Worm (Caenorhabditis elegans) whole organism, young adult: ENCODE measurements around the gene gln-6.

Experiments used
- B0336.3 ChIP-seq: fragments of 200-800 bp; sonication (Bioruptor generic); IDR thresholded peaks from 2 replicates; pipeline ENCODE4 v1.3.6; 2022; ENCODE audit warnings: missing genetic modification characterization, missing compliant biosample characterization
- C06A6.2 ChIP-seq: fragments of 200-800 bp; sonication (Bioruptor generic); conservative IDR thresholded peaks from 2 replicates; pipeline ENCODE4 v1.3.6; 2022; ENCODE audit warnings: missing genetic modification characterization, missing compliant biosample characterization
- F52B5.7 ChIP-seq: sonication (generic microtip); optimal IDR thresholded peaks from 2 replicates; lab custom pipeline; 2016; ENCODE audit warnings: mild to moderate bottlenecking, missing genetic modification characterization, missing compliant biosample characterization
- F57A8.1 ChIP-seq: fragments of 200-800 bp; sonication (Bioruptor generic); optimal IDR thresholded peaks from 2 replicates; lab custom pipeline; 2018; ENCODE audit warnings: mild to moderate bottlenecking, missing genetic modification characterization, moderate library complexity, missing compliant biosample characterization
- K11D2.4 ChIP-seq: fragments of 200-800 bp; sonication (Bioruptor generic); IDR thresholded peaks from 2 replicates; pipeline ENCODE4 v1.3.6; 2022; ENCODE audit warnings: missing genetic modification reagents, missing genetic modification characterization, missing compliant biosample characterization
- Y67H2A.10 ChIP-seq: fragments of 200-800 bp; sonication (Bioruptor generic); conservative IDR thresholded peaks from 2 replicates; pipeline ENCODE4 v1.3.6; 2022; ENCODE audit warnings: missing genetic modification reagents, missing genetic modification characterization, missing compliant biosample characterization
- Y79H2A.3 ChIP-seq: fragments of 200-800 bp; sonication (Bioruptor generic); conservative IDR thresholded peaks from 2 replicates; pipeline ENCODE4 v1.3.6; 2022; ENCODE audit warnings: missing genetic modification reagents, missing genetic modification characterization, missing compliant biosample characterization
- ZK185.1 ChIP-seq: sonication (generic microtip); optimal IDR thresholded peaks from 2 replicates; lab custom pipeline; 2016; ENCODE audit warnings: mild to moderate bottlenecking, missing genetic modification characterization, missing compliant biosample characterization; ENCODE audit not compliant: poor library complexity, severe bottlenecking
- aptf-2 ChIP-seq: fragments of 200-800 bp; sonication (Bioruptor generic); conservative IDR thresholded peaks from 2 replicates; pipeline ENCODE4 v1.3.6; 2022; ENCODE audit warnings: missing genetic modification reagents, missing genetic modification characterization, missing compliant biosample characterization
- aptf-3 ChIP-seq: fragments of 200-800 bp; sonication (Bioruptor generic); IDR thresholded peaks from 2 replicates; pipeline ENCODE4 v1.3.6; 2022; ENCODE audit warnings: missing genetic modification characterization, missing compliant biosample characterization
- athp-1 ChIP-seq: sonication (generic microtip); optimal IDR thresholded peaks from 2 replicates; lab custom pipeline; 2017; ENCODE audit warnings: mild to moderate bottlenecking, missing genetic modification characterization, missing compliant biosample characterization
- attf-3 ChIP-seq: fragments of 200-800 bp; sonication (Bioruptor generic); conservative IDR thresholded peaks from 2 replicates; pipeline ENCODE4 v1.3.6; 2022; ENCODE audit warnings: missing genetic modification reagents, missing genetic modification characterization, missing compliant biosample characterization
- bed-1 ChIP-seq: fragments of 200-800 bp; sonication (Bioruptor generic); IDR thresholded peaks from 2 replicates; pipeline ENCODE4 v1.3.6; 2022; ENCODE audit warnings: missing genetic modification reagents, missing genetic modification characterization, missing compliant biosample characterization
- ccch-3 ChIP-seq: fragments of 200-800 bp; sonication (Bioruptor generic); optimal IDR thresholded peaks from 2 replicates; lab custom pipeline; 2018; ENCODE audit warnings: mild to moderate bottlenecking, missing genetic modification characterization, missing compliant biosample characterization
- cebp-2 ChIP-seq: fragments of 200-800 bp; sonication (Bioruptor generic); IDR thresholded peaks from 2 replicates; pipeline ENCODE4 v1.3.6; 2022; ENCODE audit warnings: missing genetic modification characterization, missing compliant biosample characterization
- ceh-27 ChIP-seq: fragments of 200-800 bp; sonication (Bioruptor generic); optimal IDR thresholded peaks from 2 replicates; lab custom pipeline; 2018; ENCODE audit warnings: mild to moderate bottlenecking, missing genetic modification characterization, moderate library complexity, missing compliant biosample characterization
- ceh-58 ChIP-seq: fragments of 200-800 bp; sonication (Bioruptor generic); IDR thresholded peaks from 2 replicates; pipeline ENCODE4 v1.3.6; 2022; ENCODE audit warnings: missing genetic modification characterization, missing compliant biosample characterization
- dpff-1 ChIP-seq: sonication (generic microtip); optimal IDR thresholded peaks from 2 replicates; lab custom pipeline; 2017; ENCODE audit warnings: mild to moderate bottlenecking, missing genetic modification characterization, missing compliant biosample characterization
- egl-18 ChIP-seq: fragments of 200-800 bp; sonication (Bioruptor generic); IDR thresholded peaks from 2 replicates; pipeline ENCODE4 v1.3.6; 2022; ENCODE audit warnings: missing genetic modification reagents, missing genetic modification characterization, missing compliant biosample characterization
- egl-44 ChIP-seq: fragments of 200-800 bp; sonication (Bioruptor generic); IDR thresholded peaks from 2 replicates; pipeline ENCODE4 v1.3.6; 2022; ENCODE audit warnings: missing genetic modification reagents, missing genetic modification characterization, missing compliant biosample characterization
- egrh-3 ChIP-seq: fragments of 200-800 bp; sonication (Bioruptor generic); IDR thresholded peaks from 2 replicates; pipeline ENCODE4 v1.3.6; 2022; ENCODE audit warnings: missing genetic modification reagents, missing genetic modification characterization, missing compliant biosample characterization
- fkh-3 ChIP-seq: sonication (generic microtip); optimal IDR thresholded peaks from 2 replicates; lab custom pipeline; 2016; ENCODE audit warnings: mild to moderate bottlenecking, missing genetic modification characterization, missing compliant biosample characterization
- gei-17 ChIP-seq: fragments of 200-800 bp; sonication (Bioruptor generic); optimal IDR thresholded peaks from 2 replicates; lab custom pipeline; 2018; ENCODE audit warnings: mild to moderate bottlenecking, missing genetic modification characterization, missing compliant biosample characterization
- lag-1 ChIP-seq: fragments of 200-800 bp; sonication (Bioruptor generic); IDR thresholded peaks from 2 replicates; pipeline ENCODE4 v1.3.6; 2022; ENCODE audit warnings: missing genetic modification reagents, missing genetic modification characterization, missing compliant biosample characterization
- lin-26 ChIP-seq: fragments of 200-800 bp; sonication (Bioruptor generic); IDR thresholded peaks from 2 replicates; pipeline ENCODE4 v1.3.6; 2022; ENCODE audit warnings: missing genetic modification reagents, missing genetic modification characterization, missing compliant biosample characterization
- lin-40 ChIP-seq: sonication (generic microtip); optimal IDR thresholded peaks from 2 replicates; lab custom pipeline; 2016; ENCODE audit warnings: missing genetic modification characterization, mild to moderate bottlenecking, missing compliant biosample characterization, missing genotype, missing genetic modification reagents
- madf-6 ChIP-seq: fragments of 200-800 bp; sonication (Bioruptor generic); IDR thresholded peaks from 2 replicates; pipeline ENCODE4 v1.3.6; 2022; ENCODE audit warnings: missing genetic modification reagents, missing genetic modification characterization, missing compliant biosample characterization
- madf-8 ChIP-seq: fragments of 200-800 bp; sonication (Bioruptor generic); conservative IDR thresholded peaks from 2 replicates; pipeline ENCODE4 v1.3.6; 2022; ENCODE audit warnings: missing genetic modification reagents, missing genetic modification characterization, missing compliant biosample characterization
- mes-4 ChIP-seq: sonication (generic microtip); optimal IDR thresholded peaks from 2 replicates; lab custom pipeline; 2016; ENCODE audit warnings: missing genotype, missing genetic modification characterization, missing compliant biosample characterization
- nfyb-1 ChIP-seq: fragments of 200-800 bp; sonication (Bioruptor generic); IDR thresholded peaks from 2 replicates; pipeline ENCODE4 v1.3.6; 2022; ENCODE audit warnings: missing genetic modification reagents, missing genetic modification characterization, missing compliant biosample characterization
- nhr-179 ChIP-seq: sonication (generic microtip); optimal IDR thresholded peaks from 2 replicates; lab custom pipeline; 2016; ENCODE audit warnings: mild to moderate bottlenecking, missing genetic modification characterization, missing compliant biosample characterization
- nhr-27 ChIP-seq: fragments of 200-800 bp; sonication (Bioruptor generic); optimal IDR thresholded peaks from 2 replicates; lab custom pipeline; 2018; ENCODE audit warnings: mild to moderate bottlenecking, missing genetic modification characterization, moderate library complexity, missing compliant biosample characterization
- nhr-80 ChIP-seq: sonication (generic microtip); optimal IDR thresholded peaks from 2 replicates; lab custom pipeline; 2016; ENCODE audit warnings: missing genetic modification characterization, missing compliant biosample characterization
- pbrm-1 ChIP-seq: fragments of 200-800 bp; sonication (Bioruptor generic); IDR thresholded peaks from 2 replicates; pipeline ENCODE4 v1.3.6; 2022; ENCODE audit warnings: missing genetic modification reagents, missing genetic modification characterization, missing compliant biosample characterization
- pha-4 ChIP-seq: fragments of 150-350 bp; sonication (generic microtip); optimal IDR thresholded peaks from 2 replicates; lab custom pipeline; 2014; ENCODE audit warnings: missing biosample characterization, missing genetic modification reagents, missing genetic modification characterization
- rcor-1 ChIP-seq: fragments of 200-800 bp; sonication (Bioruptor generic); IDR thresholded peaks from 2 replicates; pipeline ENCODE4 v1.3.6; 2022; ENCODE audit warnings: missing genetic modification reagents, missing genetic modification characterization, missing compliant biosample characterization
- repo-1 ChIP-seq: sonication (generic microtip); optimal IDR thresholded peaks from 2 replicates; lab custom pipeline; 2017; ENCODE audit warnings: mild to moderate bottlenecking, missing genetic modification characterization, missing compliant biosample characterization
- snpc-1.1 ChIP-seq: sonication (generic microtip); optimal IDR thresholded peaks from 2 replicates; lab custom pipeline; 2017; ENCODE audit warnings: missing genetic modification characterization, mild to moderate bottlenecking, missing compliant biosample characterization, antibody characterized with exemption, moderate library complexity, missing genotype, missing genetic modification reagents; ENCODE audit not compliant: insufficient read depth
- snpc-3.4 ChIP-seq: sonication (generic microtip); optimal IDR thresholded peaks from 2 replicates; lab custom pipeline; 2017; ENCODE audit warnings: missing genetic modification characterization, mild to moderate bottlenecking, missing compliant biosample characterization, antibody characterized with exemption, moderate library complexity, missing genotype, missing genetic modification reagents
- somi-1 ChIP-seq: fragments of 200-800 bp; sonication (Bioruptor generic); optimal IDR thresholded peaks from 2 replicates; lab custom pipeline; 2018; ENCODE audit warnings: mild to moderate bottlenecking, missing genetic modification characterization, missing compliant biosample characterization
- zfh-2 ChIP-seq: fragments of 200-800 bp; sonication (Bioruptor generic); conservative IDR thresholded peaks from 2 replicates; pipeline ENCODE4 v1.3.6; 2022; ENCODE audit warnings: missing genetic modification reagents, missing genetic modification characterization, missing compliant biosample characterization
- ztf-25 ChIP-seq: fragments of 200-800 bp; sonication (Bioruptor generic); IDR thresholded peaks from 2 replicates; pipeline ENCODE4 v1.3.6; 2022; ENCODE audit warnings: missing genetic modification reagents, missing genetic modification characterization, missing compliant biosample characterization
- ztf-26 ChIP-seq: sonication (generic microtip); optimal IDR thresholded peaks from 2 replicates; lab custom pipeline; 2017; ENCODE audit warnings: missing genetic modification characterization, missing compliant biosample characterization

Gene gln-6

ce11 chrIV:9748342-9748741 is 7.6 kb upstream of the gln-6 start, which contains the start of gene C28D4.8:
C28D4.8 (minus strand) TSS chrIV:9748442.
- TF ChIP-seq ceh-58 (no peak), mes-4 (tag; lab: Kevin White, UChicago) (no peak), snpc-3.4 (no peak), bed-1 (no peak), ztf-25 (GFP tag; lab: Robert Waterston, UW) (no peak), lin-40 (no peak), Y67H2A.10 (GFP tag; lab: Robert Waterston, UW) (no peak), egl-18 (GFP tag; lab: Robert Waterston, UW) (no peak), C06A6.2 (GFP tag; lab: Robert Waterston, UW) (no peak), K11D2.4 (no peak), ztf-26 (no peak), fkh-3 (tag; lab: Kevin White, UChicago) (no peak), somi-1 (GFP tag; lab: Kevin White, UChicago) (no peak), Y79H2A.3 (no peak), nfyb-1 (no peak)

ce11 chrIV:9746762-9747161 is 6.1 kb upstream of the gln-6 start, which contains the start of gene C28D4.5:
C28D4.5 (minus strand) TSS chrIV:9746862.
- TF ChIP-seq ZK185.1 (tag; lab: Kevin White, UChicago) (no peak), nhr-80 (tag; lab: Kevin White, UChicago) (no peak), egl-44 (GFP tag; lab: Robert Waterston, UW) (no peak), rcor-1 (GFP tag; lab: Robert Waterston, UW) (no peak), cebp-2 (GFP tag; lab: Robert Waterston, UW) (no peak), nhr-179 (tag; lab: Kevin White, UChicago) (no peak), zfh-2 (no peak), dpff-1 (tag; lab: Kevin White, UChicago) (no peak), egrh-3 (no peak), F57A8.1 (no peak)

- TF ChIP-seq aptf-3 (GFP tag; lab: Robert Waterston, UW) (no peak), lin-26 (GFP tag; lab: Robert Waterston, UW) (no peak), bed-1 (no peak), cebp-2 (GFP tag; lab: Robert Waterston, UW) (no peak), gei-17 (no peak), pha-4 (tag; lab: Kevin White, UChicago) (no peak), nhr-27 (tag; lab: Kevin White, UChicago) (no peak), B0336.3 (GFP tag; lab: Robert Waterston, UW) (no peak), Y67H2A.10 (GFP tag; lab: Robert Waterston, UW) (no peak), attf-3 (no peak)
These were observed 4.2 kb upstream of the gln-6 start, which contains the start of gene C28D4.4 for ce11 chrIV:9744905-9745304. C28D4.4 (minus strand) TSS chrIV:9745005.

DNA sequence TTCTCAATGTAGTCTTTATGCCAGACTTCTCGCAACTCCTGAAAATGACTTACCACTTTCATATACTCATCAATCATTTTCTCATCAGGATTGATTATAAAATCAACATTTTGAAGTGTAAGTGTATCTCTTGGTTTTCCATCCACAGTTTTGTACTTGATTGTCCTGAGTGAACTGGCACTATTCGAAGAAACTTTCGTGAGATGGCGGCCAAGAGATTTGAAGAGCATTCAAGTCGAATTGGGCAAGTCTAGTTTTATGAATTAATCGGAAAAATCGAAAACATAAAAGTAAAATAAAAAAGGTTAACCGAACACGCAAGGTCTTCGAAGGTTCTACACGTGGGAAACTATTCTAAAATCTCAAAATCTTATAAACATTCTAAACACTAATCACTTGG is 2.2 kb upstream of the gln-6 start, which contains the start of gene C28D4.7:
TSS of gene C28D4.7 (minus strand) at position 265 of the 400 bp plus-strand sequence.
- TF ChIP-seq madf-6 (GFP tag; lab: Robert Waterston, UW), result no peak
- no peak for TF ChIP-seq somi-1 (GFP tag; lab: Kevin White, UChicago)
- no peak for TF ChIP-seq repo-1 (tag; lab: Kevin White, UChicago)
- TF ChIP-seq snpc-1.1 (tag; lab: Kevin White, UChicago), result no peak
- no peak for TF ChIP-seq F52B5.7 (tag; lab: Kevin White, UChicago)
- TF ChIP-seq athp-1 (tag; lab: Kevin White, UChicago), result no peak
- TF ChIP-seq ceh-27, result no peak
- TF ChIP-seq attf-3, result no peak
- no peak for TF ChIP-seq pbrm-1 (GFP tag; lab: Robert Waterston, UW)
- TF ChIP-seq ztf-26, result no peak
- TF ChIP-seq ccch-3, result no peak
- TF ChIP-seq madf-8, result no peak
- TF ChIP-seq F57A8.1, result no peak
- TF ChIP-seq bed-1, result no peak
- TF ChIP-seq aptf-2, result no peak
- TF ChIP-seq ztf-25 (GFP tag; lab: Robert Waterston, UW), result no peak
- TF ChIP-seq lag-1 (GFP tag; lab: Robert Waterston, UW), result no peak
- no peak for TF ChIP-seq pha-4 (tag; lab: Kevin White, UChicago)
